Worm (Caenorhabditis elegans) whole organism, young adult: Measurements from ENCODE around the gene R05G6.10.

Source experiments
- F57C9.4 ChIP-seq: sonication (generic microtip); optimal IDR thresholded peaks from 2 replicates; lab custom pipeline; 2017; ENCODE audit warnings: mild to moderate bottlenecking, missing genetic modification characterization, missing compliant biosample characterization
- ceh-91 ChIP-seq: fragments of 200-800 bp; sonication (Bioruptor generic); IDR thresholded peaks from 2 replicates; pipeline ENCODE4 v1.3.6; 2022; ENCODE audit warnings: missing genetic modification reagents, missing genetic modification characterization, missing compliant biosample characterization
- ets-4 ChIP-seq: fragments of 200-800 bp; sonication (Bioruptor generic); optimal IDR thresholded peaks from 2 replicates; lab custom pipeline; 2018; ENCODE audit warnings: mild to moderate bottlenecking, missing genetic modification characterization, missing compliant biosample characterization
- lin-35 ChIP-seq, 3 experiments: fragments of 150-350 bp in 2 of 3; sonication (generic microtip) in 1 of 3; optimal IDR thresholded peaks; 2 replicates each; lab custom pipeline; 2014 to 2018; ENCODE audit warnings: missing biosample characterization in 3 of 3, missing genetic modification characterization in 3 of 3, missing genetic modification reagents in 3 of 3
- lin-54 ChIP-seq: fragments of 200-800 bp; sonication (Bioruptor generic); optimal IDR thresholded peaks from 2 replicates; lab custom pipeline; 2018; ENCODE audit warnings: mild to moderate bottlenecking, missing genetic modification characterization, missing compliant biosample characterization
- nfya-1 ChIP-seq: sonication (generic microtip); optimal IDR thresholded peaks from 2 replicates; lab custom pipeline; 2017; ENCODE audit warnings: antibody characterized with exemption, missing compliant biosample characterization, missing genetic modification characterization, borderline replicate concordance; ENCODE audit not compliant: insufficient read depth
- nhr-80 ChIP-seq: sonication (generic microtip); optimal IDR thresholded peaks from 2 replicates; lab custom pipeline; 2016; ENCODE audit warnings: missing genetic modification characterization, missing compliant biosample characterization

DNA sequence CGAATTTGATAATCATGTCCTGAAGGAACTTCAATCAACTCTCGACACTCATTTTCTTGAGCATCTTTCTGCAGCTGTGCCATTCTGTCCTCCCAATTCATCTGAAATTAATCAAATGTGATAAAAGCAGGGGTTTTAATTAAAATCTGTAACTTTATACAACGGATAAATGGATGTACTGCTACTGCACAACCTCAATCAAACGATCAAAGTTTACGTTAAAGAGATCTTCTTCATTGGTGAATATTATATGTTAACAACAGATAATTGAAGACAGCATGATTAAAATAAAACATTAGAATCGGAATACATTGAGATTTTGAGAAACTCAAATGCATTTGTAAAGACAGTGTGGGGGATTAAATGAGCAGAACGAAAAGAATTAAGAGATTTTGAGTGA, 35.9 kb upstream of the R05G6.10 start, which contains the start of gene F32E10.5:
- TF ChIP-seq lin-54 (GFP tag; lab: Kevin White, UChicago) (no peak), F57C9.4 (tag; lab: Kevin White, UChicago) (no peak), nhr-80 (tag; lab: Kevin White, UChicago) (no peak), ceh-91 (GFP tag; lab: Robert Waterston, UW) (no peak), ets-4 (GFP tag; lab: Kevin White, UChicago) (no peak), lin-35 (GFP tag; optimal IDR thresholded peaks at IDR 0.05; lab: Kevin White, UChicago) (no peak), nfya-1 (no peak)
